Fruit fly (Drosophila melanogaster) whole organism, embryonic: ENCODE data around the gene Sps2.

ENCODE experiments used
- CG10209 ChIP-seq: fragments of 200-800 bp; sonication (Bioruptor generic); optimal IDR thresholded peaks from 3 replicates; lab custom pipeline; 2017; ENCODE audit warnings: missing biosample characterization, mild to moderate bottlenecking, missing genetic modification characterization, missing genetic modification reagents
- CG10274 ChIP-seq: fragments of 200-800 bp; sonication (Bioruptor generic); optimal IDR thresholded peaks from 3 replicates; lab custom pipeline; 2017; ENCODE audit warnings: missing biosample characterization, mild to moderate bottlenecking, missing genetic modification characterization
- CG12744 ChIP-seq: fragments of 200-800 bp; sonication (Bioruptor generic); optimal IDR thresholded peaks from 2 replicates; lab custom pipeline; 2016; ENCODE audit warnings: missing biosample characterization, missing genetic modification characterization
- CG14710 ChIP-seq: fragments of 200-800 bp; sonication (Bioruptor generic); optimal IDR thresholded peaks from 3 replicates; lab custom pipeline; 2019; ENCODE audit warnings: missing biosample characterization, mild to moderate bottlenecking, missing genetic modification characterization, moderate library complexity
- CG14860 ChIP-seq: fragments of 200-800 bp; sonication (Bioruptor generic); IDR thresholded peaks from 3 replicates; pipeline ENCODE4 v1.3.6; 2022; ENCODE audit warnings: missing biosample characterization, missing genetic modification characterization; ENCODE audit not compliant: partially characterized antibody
- CG15479 ChIP-seq: fragments of 200-800 bp; sonication (Bioruptor generic); optimal IDR thresholded peaks from 3 replicates; lab custom pipeline; 2019; ENCODE audit warnings: missing biosample characterization, mild to moderate bottlenecking, missing genetic modification characterization, moderate library complexity
- CG1647 ChIP-seq: fragments of 200-800 bp; sonication (Bioruptor generic); optimal IDR thresholded peaks from 3 replicates; lab custom pipeline; 2016; ENCODE audit warnings: missing biosample characterization, missing genetic modification characterization
- CG16815 ChIP-seq: fragments of 200-800 bp; sonication (Bioruptor generic); optimal IDR thresholded peaks from 3 replicates; lab custom pipeline; 2017; ENCODE audit warnings: missing biosample characterization, mild to moderate bottlenecking, missing genetic modification characterization
- CG17186 ChIP-seq: fragments of 200-800 bp; sonication (Bioruptor generic); optimal IDR thresholded peaks from 3 replicates; lab custom pipeline; 2017; ENCODE audit warnings: missing biosample characterization, missing genetic modification reagents, missing genetic modification characterization
- CG17802 ChIP-seq: fragments of 200-800 bp; sonication (Bioruptor generic); optimal IDR thresholded peaks from 2 replicates; lab custom pipeline; 2018; ENCODE audit warnings: missing biosample characterization, mild to moderate bottlenecking, missing genetic modification characterization, moderate library complexity
- CG18476 ChIP-seq: fragments of 200-800 bp; sonication (Bioruptor generic); optimal IDR thresholded peaks from 2 replicates; lab custom pipeline; 2016; ENCODE audit warnings: missing biosample characterization, mild to moderate bottlenecking, missing genetic modification characterization
- CG2889 ChIP-seq: fragments of 200-800 bp; sonication (Bioruptor generic); IDR thresholded peaks from 3 replicates; pipeline ENCODE4 v1.3.6; 2022; ENCODE audit warnings: missing biosample characterization, missing genetic modification characterization
- CG31365 ChIP-seq: fragments of 200-800 bp; sonication (Bioruptor generic); optimal IDR thresholded peaks from 2 replicates; lab custom pipeline; 2018; ENCODE audit warnings: missing biosample characterization, mild to moderate bottlenecking, missing genetic modification characterization
- CG32532 ChIP-seq: fragments of 200-800 bp; sonication (Bioruptor generic); IDR thresholded peaks from 2 replicates; pipeline ENCODE4 v1.3.6; 2022; ENCODE audit warnings: missing biosample characterization, missing genetic modification characterization
- CG3407 ChIP-seq: fragments of 200-800 bp; sonication (Bioruptor generic); optimal IDR thresholded peaks from 2 replicates; lab custom pipeline; 2018; ENCODE audit warnings: missing biosample characterization, mild to moderate bottlenecking, missing genetic modification characterization
- CG3726 ChIP-seq: fragments of 200-800 bp; sonication (Bioruptor generic); IDR thresholded peaks from 3 replicates; pipeline ENCODE4, ENCODE4 v1.3.6; 2022; ENCODE audit warnings: missing biosample characterization, missing genetic modification characterization
- CG4424 ChIP-seq: fragments of 200-800 bp; sonication (Bioruptor generic); optimal IDR thresholded peaks from 3 replicates; lab custom pipeline; 2016; ENCODE audit warnings: missing biosample characterization, missing genetic modification characterization
- CG5953 ChIP-seq: fragments of 200-800 bp; sonication (Bioruptor generic); IDR thresholded peaks from 2 replicates; pipeline ENCODE4 v1.3.6; 2022; ENCODE audit warnings: missing biosample characterization, missing genetic modification characterization
- CG6791 ChIP-seq: fragments of 200-800 bp; sonication (Bioruptor generic); IDR thresholded peaks from 3 replicates; pipeline ENCODE4 v1.3.6; 2022; ENCODE audit warnings: missing biosample characterization, missing genetic modification characterization; ENCODE audit not compliant: partially characterized antibody
- CG7839 ChIP-seq: fragments of 200-800 bp; sonication (Bioruptor generic); optimal IDR thresholded peaks from 3 replicates; lab custom pipeline; 2018; ENCODE audit warnings: missing biosample characterization, mild to moderate bottlenecking, missing genetic modification characterization, moderate library complexity
- CG8281 ChIP-seq: fragments of 200-800 bp; sonication (Bioruptor generic); optimal IDR thresholded peaks from 2 replicates; lab custom pipeline; 2018; ENCODE audit warnings: missing biosample characterization, mild to moderate bottlenecking, missing genetic modification characterization, moderate library complexity
- CG8924 ChIP-seq: fragments of 200-800 bp; optimal IDR thresholded peaks from 3 replicates; lab custom pipeline; 2019; ENCODE audit warnings: missing biosample characterization, mild to moderate bottlenecking, missing genetic modification characterization, moderate library complexity
- CTCF ChIP-seq: fragments of 200-800 bp; sonication (Bioruptor generic); optimal IDR thresholded peaks from 2 replicates; lab custom pipeline; 2017; ENCODE audit warnings: missing biosample characterization, mild to moderate bottlenecking, missing genetic modification characterization, moderate library complexity
- Gug ChIP-seq: fragments of 200-800 bp; sonication (Bioruptor generic); IDR thresholded peaks from 4 replicates; pipeline ENCODE4 v1.3.6; 2022; ENCODE audit warnings: missing biosample characterization, missing genetic modification characterization
- HLHmδ ChIP-seq: fragments of 200-800 bp; sonication (Bioruptor generic); optimal IDR thresholded peaks from 2 replicates; lab custom pipeline; 2018; ENCODE audit warnings: missing biosample characterization, mild to moderate bottlenecking, missing genetic modification characterization, moderate library complexity
- Hsf ChIP-seq: fragments of 200-800 bp; sonication (Bioruptor generic); optimal IDR thresholded peaks from 3 replicates; lab custom pipeline; 2016; ENCODE audit warnings: missing biosample characterization, missing genetic modification characterization
- Opbp ChIP-seq: fragments of 200-800 bp; sonication (Bioruptor generic); IDR thresholded peaks from 3 replicates; pipeline ENCODE4 v1.3.6; 2022; ENCODE audit warnings: missing biosample characterization, missing genetic modification characterization; ENCODE audit not compliant: partially characterized antibody
- Pdp1 ChIP-seq, 2 experiments: fragments of 200-800 bp; sonication (Bioruptor generic); optimal IDR thresholded peaks; 3 replicates each; lab custom pipeline; 2016; ENCODE audit warnings: missing biosample characterization in 2 of 2, missing genetic modification characterization in 2 of 2, mild to moderate bottlenecking in 1 of 2, moderate library complexity in 1 of 2
- Ptx1 ChIP-seq: fragments of 200-800 bp; sonication (Bioruptor generic); IDR thresholded peaks from 2 replicates; pipeline ENCODE4 v1.3.6; 2022; ENCODE audit warnings: missing biosample characterization, missing genetic modification characterization
- abd-A ChIP-seq: fragments of 200-800 bp; sonication (Bioruptor generic); optimal IDR thresholded peaks from 3 replicates; lab custom pipeline; 2019; ENCODE audit warnings: missing biosample characterization, mild to moderate bottlenecking, missing genetic modification characterization, moderate library complexity
- ci ChIP-seq: fragments of 200-800 bp; sonication (Bioruptor generic); IDR thresholded peaks from 3 replicates; pipeline ENCODE4 v1.3.6; 2022; ENCODE audit warnings: missing biosample characterization, missing genetic modification characterization
- corto ChIP-seq: fragments of 200-800 bp; sonication (Bioruptor generic); optimal IDR thresholded peaks from 2 replicates; lab custom pipeline; 2016; ENCODE audit warnings: missing biosample characterization, mild to moderate bottlenecking, missing genetic modification characterization, moderate library complexity
- crol ChIP-seq: fragments of 200-800 bp; sonication (Bioruptor generic); IDR thresholded peaks from 2 replicates; pipeline ENCODE4 v1.3.6; 2022; ENCODE audit warnings: missing biosample characterization, missing genetic modification characterization
- dmrt99B ChIP-seq: fragments of 200-800 bp; sonication (Bioruptor generic); optimal IDR thresholded peaks from 2 replicates; lab custom pipeline; 2018; ENCODE audit warnings: missing biosample characterization, mild to moderate bottlenecking, missing genetic modification characterization, moderate library complexity
- fd64A ChIP-seq: fragments of 200-800 bp; sonication (Bioruptor generic); optimal IDR thresholded peaks from 3 replicates; lab custom pipeline; 2018; ENCODE audit warnings: missing biosample characterization, mild to moderate bottlenecking, missing genetic modification characterization
- ftz-f1 ChIP-seq: fragments of 200-800 bp; sonication (Bioruptor generic); optimal IDR thresholded peaks from 2 replicates; lab custom pipeline; 2016; ENCODE audit warnings: missing biosample characterization, missing genetic modification characterization
- gcm2 ChIP-seq: fragments of 200-800 bp; sonication (Bioruptor generic); optimal IDR thresholded peaks from 2 replicates; lab custom pipeline; 2016; ENCODE audit warnings: missing biosample characterization, missing genetic modification characterization
- lola ChIP-seq, 3 experiments: fragments of >200 bp in 2 of 3; fragments of 200-800 bp in 1 of 3; sonication (Bioruptor generic) in 1 of 3; optimal IDR thresholded peaks; 2 replicates each; lab custom pipeline; 2017 to 2019; ENCODE audit warnings: missing biosample characterization in 3 of 3, missing genetic modification characterization in 3 of 3, mild to moderate bottlenecking in 1 of 3, moderate library complexity in 1 of 3
- otp ChIP-seq: fragments of 200-800 bp; sonication (Bioruptor generic); IDR thresholded peaks from 3 replicates; pipeline ENCODE4, ENCODE4 v1.3.6; 2022; ENCODE audit warnings: missing biosample characterization, missing genetic modification characterization
- peb ChIP-seq: fragments of 200-800 bp; sonication (Bioruptor generic); IDR thresholded peaks from 2 replicates; pipeline ENCODE4 v1.3.6; 2022; ENCODE audit warnings: missing biosample characterization, missing genetic modification characterization
- prd ChIP-seq, 3 experiments: fragments of >200 bp in 2 of 3; fragments of 200-800 bp in 1 of 3; sonication (Bioruptor generic) in 1 of 3; optimal IDR thresholded peaks in 2 of 3; IDR thresholded peaks in 1 of 3; 2 replicates in 2 of 3; 3 replicates in 1 of 3; pipeline versions ENCODE4 v1.3.6 to Lab custom; 2017 to 2022; ENCODE audit warnings: missing biosample characterization in 1 of 3, missing genetic modification characterization in 1 of 3
- ranshi ChIP-seq: fragments of 200-800 bp; sonication (Bioruptor generic); IDR thresholded peaks from 2 replicates; pipeline ENCODE4 v1.3.6; 2022; ENCODE audit warnings: missing biosample characterization, missing genetic modification characterization
- ro ChIP-seq: fragments of 200-800 bp; sonication (Bioruptor generic); IDR thresholded peaks from 2 replicates; pipeline ENCODE4 v1.3.6; 2022; ENCODE audit warnings: missing biosample characterization, missing genetic modification characterization
- sc ChIP-seq, 3 experiments: fragments of >200 bp in 2 of 3; fragments of 200-800 bp in 1 of 3; sonication (Bioruptor generic) in 1 of 3; optimal IDR thresholded peaks; 2 replicates in 2 of 3; 3 replicates in 1 of 3; lab custom pipeline; 2017; ENCODE audit warnings: mild to moderate bottlenecking in 1 of 3, missing biosample characterization in 1 of 3, missing genetic modification characterization in 1 of 3, missing genetic modification reagents in 1 of 3
- sd ChIP-seq: fragments of 200-800 bp; sonication (Bioruptor generic); optimal IDR thresholded peaks from 3 replicates; lab custom pipeline; 2018; ENCODE audit warnings: missing biosample characterization, mild to moderate bottlenecking, missing genetic modification characterization, moderate library complexity
- sna ChIP-seq: fragments of 200-800 bp; sonication (Bioruptor generic); IDR thresholded peaks from 2 replicates; pipeline ENCODE4 v1.3.6; 2022; ENCODE audit warnings: missing biosample characterization, missing genetic modification characterization; ENCODE audit not compliant: partially characterized antibody
- stwl ChIP-seq: fragments of 200-800 bp; sonication (Bioruptor generic); optimal IDR thresholded peaks from 3 replicates; lab custom pipeline; 2018; ENCODE audit warnings: missing biosample characterization, mild to moderate bottlenecking, missing genetic modification characterization, moderate library complexity
- twi ChIP-seq: fragments of 200-800 bp; optimal IDR thresholded peaks from 2 replicates; lab custom pipeline; 2019; ENCODE audit warnings: missing biosample characterization, mild to moderate bottlenecking, missing genetic modification characterization, moderate library complexity
- usp ChIP-seq: fragments of >200 bp; optimal IDR thresholded peaks from 2 replicates; lab custom pipeline; 2017; ENCODE audit warnings: missing biosample characterization, missing genetic modification characterization
- z ChIP-seq: fragments of 200-800 bp; sonication (Bioruptor generic); IDR thresholded peaks from 3 replicates; pipeline ENCODE4 v1.3.6; 2022; ENCODE audit warnings: missing biosample characterization, missing genetic modification characterization

The Sps2 gene

dm6 chr2L:10299810-10300147 is 42.6 kb upstream of the Sps2 start, which contains the start of gene CYLD (continued):
- TF ChIP-seq stwl (tag; lab: Kevin White, UChicago): peak; percentile 67
- no peak for TF ChIP-seq corto (GFP tag; lab: Kevin White, UChicago)
- no peak for TF ChIP-seq CG31365
- TF ChIP-seq usp (GFP tag; lab: Kevin White, UChicago): no peak
- TF ChIP-seq lola (GFP tag; optimal IDR thresholded peaks at IDR 0.05; lab: Kevin White, UChicago): peak in 1 of 3 experiments; percentile 56
- TF ChIP-seq Gug (GFP tag; lab: Robert Waterston, UW): no peak
- TF ChIP-seq CG3407 (GFP tag; lab: Kevin White, UChicago): peak; percentile 20
- no peak for TF ChIP-seq ftz-f1 (GFP tag; lab: Kevin White, UChicago)
- peak; percentile 83 for TF ChIP-seq CG8924 (tag; lab: Kevin White, UChicago)
- TF ChIP-seq CG15479 (GFP tag; lab: Kevin White, UChicago): no peak
- TF ChIP-seq abd-A (tag; lab: Kevin White, UChicago): no peak
- no peak for TF ChIP-seq CG2889 (GFP tag; lab: Robert Waterston, UW)
- peak; percentile 83; the same call in 1 of the 3 replicates for TF ChIP-seq ci (GFP tag; lab: Robert Waterston, UW)
- no peak for TF ChIP-seq CG3726 (GFP tag; lab: Robert Waterston, UW)
- no peak for TF ChIP-seq CG1647
- TF ChIP-seq prd (optimal IDR thresholded peaks at IDR 0.05; lab: Kevin White, UChicago): no peak
- TF ChIP-seq prd (GFP tag; IDR thresholded peaks at IDR 0.05; lab: Robert Waterston, UW): peak; percentile 67
- TF ChIP-seq sc (optimal IDR thresholded peaks at IDR 0.05; lab: Kevin White, UChicago): no peak
- TF ChIP-seq sc (GFP tag; optimal IDR thresholded peaks at IDR 0.05; lab: Kevin White, UChicago): peak; percentile 13
- peak; percentile 32 for TF ChIP-seq CG18476 (GFP tag; lab: Kevin White, UChicago)
- no peak for TF ChIP-seq CG5953 (GFP tag; lab: Robert Waterston, UW)
- no peak for TF ChIP-seq Opbp (GFP tag; lab: Robert Waterston, UW)
- no peak for TF ChIP-seq HLHmδ (GFP tag; lab: Kevin White, UChicago)
- no peak for TF ChIP-seq gcm2 (GFP tag; lab: Kevin White, UChicago)
- peak in 1 of 2 experiments; percentile 26 for TF ChIP-seq Pdp1 (GFP tag; optimal IDR thresholded peaks at IDR 0.05; lab: Kevin White, UChicago)
- no peak for TF ChIP-seq CG16815 (GFP tag; lab: Kevin White, UChicago)
- no peak for TF ChIP-seq CG6791 (GFP tag; lab: Robert Waterston, UW)
- peak; percentile 84; the same call in 1 of the 2 replicates for TF ChIP-seq CG32532 (GFP tag; lab: Robert Waterston, UW)
- TF ChIP-seq dmrt99B: peak; percentile 72
- TF ChIP-seq CG14860: no peak; the same call in 2 of the 3 replicates
- TF ChIP-seq ro (GFP tag; lab: Robert Waterston, UW): no peak
- no peak for TF ChIP-seq sna (GFP tag; lab: Robert Waterston, UW)
- peak; percentile 14 for TF ChIP-seq CG8281
- peak; percentile 75 for TF ChIP-seq CG14710
- no peak for TF ChIP-seq peb (GFP tag; lab: Robert Waterston, UW)
- TF ChIP-seq Ptx1 (GFP tag; lab: Robert Waterston, UW): no peak; the same call in 1 of the 2 replicates
- TF ChIP-seq CG17802 (tag; lab: Kevin White, UChicago): no peak
- no peak for TF ChIP-seq CG17186 (GFP tag; lab: Kevin White, UChicago)
- TF ChIP-seq CG7839 (tag; lab: Kevin White, UChicago): peak; percentile 80
- no peak for TF ChIP-seq CG10274 (GFP tag; lab: Kevin White, UChicago)
- TF ChIP-seq sd (tag; lab: Kevin White, UChicago): peak; percentile 65
- no peak for TF ChIP-seq fd64A (GFP tag; lab: Kevin White, UChicago)
- peak; percentile 9 for TF ChIP-seq twi
- no peak for TF ChIP-seq CG12744 (GFP tag; lab: Kevin White, UChicago)
- TF ChIP-seq CG10209 (GFP tag; lab: Kevin White, UChicago): peak; percentile 52
- TF ChIP-seq otp (GFP tag; lab: Robert Waterston, UW): no peak
- TF ChIP-seq CG4424 (GFP tag; lab: Kevin White, UChicago): peak; percentile 71
- no peak for TF ChIP-seq z (GFP tag; lab: Robert Waterston, UW)
- TF ChIP-seq CTCF: no peak
- no peak for TF ChIP-seq crol
- TF ChIP-seq Hsf: peak; percentile 58
- no peak; the same call in 1 of the 2 replicates for TF ChIP-seq ranshi (GFP tag; lab: Robert Waterston, UW)
